Fruit fly (Drosophila melanogaster) whole organism, pupa: ENCODE measurements around the gene snk.

Source experiments
- CG10348 ChIP-seq: fragments of 200-800 bp; sonication (Bioruptor generic); IDR thresholded peaks from 2 replicates; pipeline ENCODE4 v1.3.6; 2022; ENCODE audit warnings: missing biosample characterization, missing genetic modification characterization
- CG12605 ChIP-seq: fragments of 200-800 bp; sonication (Bioruptor generic); IDR thresholded peaks from 2 replicates; pipeline ENCODE4 v1.3.6; 2022; ENCODE audit warnings: missing biosample characterization, missing genetic modification characterization
- CG14655 ChIP-seq: fragments of 200-800 bp; sonication (Bioruptor generic); optimal IDR thresholded peaks from 3 replicates; lab custom pipeline; 2017; ENCODE audit warnings: mild to moderate bottlenecking, missing biosample characterization, missing genetic modification reagents, missing genetic modification characterization
- CG15710 ChIP-seq: fragments of 200-800 bp; sonication (Bioruptor generic); optimal IDR thresholded peaks from 2 replicates; lab custom pipeline; 2018; ENCODE audit warnings: missing biosample characterization, mild to moderate bottlenecking, missing genetic modification characterization, moderate library complexity
- CG32121 ChIP-seq: fragments of 200-800 bp; sonication (Bioruptor generic); IDR thresholded peaks from 2 replicates; pipeline ENCODE4 v1.3.6; 2022; ENCODE audit warnings: missing biosample characterization, missing genetic modification characterization
- CG34367 ChIP-seq: fragments of 200-800 bp; sonication (Bioruptor generic); optimal IDR thresholded peaks from 2 replicates; lab custom pipeline; 2018; ENCODE audit warnings: missing biosample characterization, mild to moderate bottlenecking, missing genetic modification characterization
- CG8159 ChIP-seq: fragments of 200-800 bp; sonication (Bioruptor generic); optimal IDR thresholded peaks from 3 replicates; lab custom pipeline; 2018; ENCODE audit warnings: missing biosample characterization, mild to moderate bottlenecking, missing genetic modification characterization, moderate library complexity
- CG8301 ChIP-seq: fragments of 200-800 bp; sonication (Bioruptor generic); optimal IDR thresholded peaks from 2 replicates; lab custom pipeline; 2018; ENCODE audit warnings: missing biosample characterization, mild to moderate bottlenecking, missing genetic modification characterization
- EcR ChIP-seq: fragments of 200-800 bp; sonication (Bioruptor generic); optimal IDR thresholded peaks from 3 replicates; lab custom pipeline; 2019; ENCODE audit warnings: missing biosample characterization, missing genetic modification characterization, mild to moderate bottlenecking, moderate library complexity, missing genetic modification reagents
- Ets98B ChIP-seq: fragments of 200-800 bp; sonication (Bioruptor generic); IDR thresholded peaks from 2 replicates; pipeline ENCODE4 v1.3.6; 2022; ENCODE audit warnings: missing biosample characterization, missing genetic modification characterization
- Pif1A ChIP-seq: fragments of 200-800 bp; sonication (Bioruptor generic); optimal IDR thresholded peaks from 3 replicates; lab custom pipeline; 2016; ENCODE audit warnings: missing biosample characterization, missing genetic modification characterization
- Pif1B ChIP-seq: fragments of 200-800 bp; sonication (Bioruptor generic); optimal IDR thresholded peaks from 3 replicates; lab custom pipeline; 2016; ENCODE audit warnings: missing biosample characterization, missing genetic modification characterization
- rn ChIP-seq: fragments of 200-800 bp; sonication (Bioruptor generic); IDR thresholded peaks from 2 replicates; pipeline ENCODE4 v1.3.6; 2022; ENCODE audit warnings: missing biosample characterization, missing genetic modification characterization

- TF ChIP-seq rn (no peak), CG15710 (no peak), CG8301 (no peak), Ets98B (GFP tag; lab: Robert Waterston, UW) (no peak), CG34367 (tag; lab: Kevin White, UChicago) (no peak), Pif1A (GFP tag; lab: Kevin White, UChicago) (peak; percentile 38), EcR (no peak), CG12605 (GFP tag; lab: Robert Waterston, UW) (no peak), CG14655 (GFP tag; lab: Kevin White, UChicago) (no peak), CG8159 (no peak), Pif1B (no peak), CG10348 (GFP tag; lab: Robert Waterston, UW) (no peak), CG32121 (no peak)
Observed at dm6 chr3R:13068022-13068421, 25.5 kb upstream of the snk start.
